ENCODE assay signal across 3 worm cellular contexts in the genomic region with DNA sequence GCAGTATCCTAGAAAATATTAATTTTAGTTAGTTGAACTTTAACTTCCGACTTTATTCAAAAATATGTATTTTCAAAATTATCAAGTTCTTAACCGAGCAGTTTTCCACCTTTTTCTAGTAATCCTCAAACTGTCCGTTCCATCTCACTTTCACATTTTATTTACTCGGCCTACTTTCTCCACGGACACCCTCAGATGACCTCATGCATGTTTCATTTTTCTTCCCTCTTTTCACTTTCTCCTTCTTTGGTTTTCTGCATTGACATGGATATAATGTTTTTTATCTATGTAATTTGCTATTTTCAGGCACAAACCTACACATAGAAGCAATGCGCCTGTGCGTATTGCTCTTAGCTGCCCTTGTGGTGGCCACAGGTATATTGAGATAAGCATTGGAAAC.
TF ChIP-seq lines count a peak whose summit lies in the region.

mlt-11 (plus strand) TSS at position 301 of the 400 bp plus-strand sequence.

TF ChIP-seq in whole organism, L1 larva, 84 proteins besides CTCF, POLR2A, EP300 and RAD21:
- TF ChIP-seq blmp-1 (tag; optimal IDR thresholded peaks at IDR 0.05; lab: Kevin White, UChicago) (peak; percentile 76), unc-30 (tag; optimal IDR thresholded peaks at IDR 0.05; lab: Kevin White, UChicago) (no peak)

TF ChIP-seq in whole organism, L2 larva, 48 proteins besides CTCF, POLR2A, EP300 and RAD21:
- TF ChIP-seq blmp-1 (tag; optimal IDR thresholded peaks at IDR 0.05; lab: Kevin White, UChicago; ENCODE audit: insufficient read depth): peak; percentile 26
- no peak for TF ChIP-seq unc-55 (GFP tag; optimal IDR thresholded peaks at IDR 0.05; lab: Kevin White, UChicago)

TF ChIP-seq in whole organism, L4 larva, 104 proteins besides CTCF, POLR2A, EP300 and RAD21:
- TF ChIP-seq snpc-4 (tag; optimal IDR thresholded peaks at IDR 0.05; lab: Kevin White, UChicago) (no peak), mep-1 (tag; optimal IDR thresholded peaks at IDR 0.05; lab: Kevin White, UChicago) (no peak), dmd-9 (GFP tag; IDR thresholded peaks at IDR 0.05; lab: Robert Waterston, UW) (no peak), arid-1 (GFP tag; conservative IDR thresholded peaks at IDR 0.05; lab: Robert Waterston, UW) (no peak), nhr-25 (tag; optimal IDR thresholded peaks at IDR 0.05; lab: Kevin White, UChicago; ENCODE audit: borderline replicate concordance, insufficient read depth) (no peak), aha-1 (tag; lab: Kevin White, UChicago) (peak; percentile 33), madf-9 (GFP tag; conservative IDR thresholded peaks at IDR 0.05; lab: Robert Waterston, UW) (no peak)

Comparison
In these comparisons a context has a peak if more than half of its experiments do, and no peak if none do; other contexts are left out.
1. Of the 29 proteins assayed by ChIP-seq in both whole organism, L4 larva and whole organism, L1 larva: peak only in whole organism, L4 larva: aha-1; only in whole organism, L1 larva: none; in both: none; in neither: 28.